Fruit fly (Drosophila melanogaster): ENCODE data around the gene Pkc98E.
A peak's percentile ranks its signal among the peaks of the same experiment; 100 is the strongest.

Pkc98E gene

dm6 chr3R:29040526-29041195 lies 1.7 kb downstream of the Pkc98E start (continued):
- no peak for TF ChIP-seq Sry-β (GFP tag; optimal IDR thresholded peaks at IDR 0.05)
- no peak for TF ChIP-seq CG11085 (GFP tag; IDR thresholded peaks at IDR 0.05)
- TF ChIP-seq tup (GFP tag; optimal IDR thresholded peaks at IDR 0.05) = no peak
- peak; percentile 39 for TF ChIP-seq CG12155 (GFP tag; optimal IDR thresholded peaks at IDR 0.05)
- no peak for TF ChIP-seq Lim3 (GFP tag; IDR thresholded peaks at IDR 0.05)
- TF ChIP-seq unpg (GFP tag; optimal IDR thresholded peaks at IDR 0.05) = peak; percentile 72
- no peak for TF ChIP-seq CG9797 (GFP tag; optimal IDR thresholded peaks at IDR 0.05)
- peak; percentile 40 for TF ChIP-seq trem (tag; optimal IDR thresholded peaks at IDR 0.05)
- TF ChIP-seq dysf (GFP tag; IDR thresholded peaks at IDR 0.05) = peak; percentile 68; the same call in 2 of the 3 replicates
- TF ChIP-seq ato (GFP tag; IDR thresholded peaks at IDR 0.05; ENCODE audit: partially characterized antibody) = no peak
- TF ChIP-seq CG16813 (GFP tag; IDR thresholded peaks at IDR 0.05; ENCODE audit: partially characterized antibody) = no peak
- TF ChIP-seq CG2678 (tag; optimal IDR thresholded peaks at IDR 0.05) = no peak
- no peak for TF ChIP-seq Adf1 (GFP tag; IDR thresholded peaks at IDR 0.05)
- TF ChIP-seq ATbp (GFP tag; optimal IDR thresholded peaks at IDR 0.05) = no peak
- peak; percentile 80 for TF ChIP-seq CG17829 (tag; optimal IDR thresholded peaks at IDR 0.05)
- TF ChIP-seq psq (GFP tag; optimal IDR thresholded peaks at IDR 0.05) = no peak
- TF ChIP-seq Hand (GFP tag; optimal IDR thresholded peaks at IDR 0.05) = peak; percentile 47
- TF ChIP-seq CG6654 (GFP tag; optimal IDR thresholded peaks at IDR 0.05) = peak; percentile 42
- no peak for TF ChIP-seq CG34224 (GFP tag; IDR thresholded peaks at IDR 0.05; ENCODE audit: partially characterized antibody)
- no peak for TF ChIP-seq CG7987 (GFP tag; optimal IDR thresholded peaks at IDR 0.05)
- TF ChIP-seq Neu2 (GFP tag; optimal IDR thresholded peaks at IDR 0.05; ENCODE audit: borderline replicate concordance) = no peak
- TF ChIP-seq CG1602 (GFP tag; optimal IDR thresholded peaks at IDR 0.05) = peak; percentile 57
- no peak for TF ChIP-seq Mrtf (GFP tag; IDR thresholded peaks at IDR 0.05)
- TF ChIP-seq pfk (GFP tag; optimal IDR thresholded peaks at IDR 0.05) = no peak
- no peak for TF ChIP-seq trh (GFP tag; optimal IDR thresholded peaks at IDR 0.05)
- TF ChIP-seq CG4730 (GFP tag; IDR thresholded peaks at IDR 0.05) = no peak
- no peak for TF ChIP-seq CG5953 (GFP tag; IDR thresholded peaks at IDR 0.05)
- no peak for TF ChIP-seq gcm (GFP tag; optimal IDR thresholded peaks at IDR 0.05)
- peak; percentile 71 for TF ChIP-seq tap (tag; optimal IDR thresholded peaks at IDR 0.05)
- TF ChIP-seq CG33213 (GFP tag; optimal IDR thresholded peaks at IDR 0.05) = no peak
- TF ChIP-seq unc-4 (GFP tag; IDR thresholded peaks at IDR 0.05; ENCODE audit: partially characterized antibody) = no peak
- peak; percentile 74 for TF ChIP-seq CG12659 (GFP tag; optimal IDR thresholded peaks at IDR 0.05)
- TF ChIP-seq CG10565 (GFP tag; optimal IDR thresholded peaks at IDR 0.05) = no peak
- TF ChIP-seq CG16863 (GFP tag; optimal IDR thresholded peaks at IDR 0.05) = no peak
- TF ChIP-seq stwl (tag; optimal IDR thresholded peaks at IDR 0.05) = no peak
- peak; percentile 10 for TF ChIP-seq pnt (GFP tag; optimal IDR thresholded peaks at IDR 0.05)
- TF ChIP-seq CG10321 (GFP tag; IDR thresholded peaks at IDR 0.05) = peak; percentile 23; the same call in 1 of the 2 replicates
- peak; percentile 78 for TF ChIP-seq odd (GFP tag; optimal IDR thresholded peaks at IDR 0.05)
- no peak for TF ChIP-seq CoRest (tag; optimal IDR thresholded peaks at IDR 0.05)
- no peak for TF ChIP-seq Eip74EF (GFP tag; optimal IDR thresholded peaks at IDR 0.05)
- TF ChIP-seq CG13123 (GFP tag; optimal IDR thresholded peaks at IDR 0.05) = no peak
- no peak for TF ChIP-seq CG11723 (GFP tag; optimal IDR thresholded peaks at IDR 0.05)
- no peak for TF ChIP-seq CG42726 (GFP tag; IDR thresholded peaks at IDR 0.05; ENCODE audit: partially characterized antibody)
- peak; percentile 52 for TF ChIP-seq CG2120 (GFP tag; optimal IDR thresholded peaks at IDR 0.05)
- TF ChIP-seq gcm2 (GFP tag; optimal IDR thresholded peaks at IDR 0.05) = no peak
- TF ChIP-seq dm (GFP tag; optimal IDR thresholded peaks at IDR 0.05) = no peak
- TF ChIP-seq Lhr (GFP tag; optimal IDR thresholded peaks at IDR 0.05) = no peak
- TF ChIP-seq CG5245 (GFP tag; optimal IDR thresholded peaks at IDR 0.05) = no peak
- TF ChIP-seq Rfx (GFP tag; IDR thresholded peaks at IDR 0.05) = peak; percentile 63; the same call in 1 of the 2 replicates
